Worm (Caenorhabditis elegans) whole organism, L4 larva: ENCODE measurements around the gene srx-10.

Experiments
- F10B5.3 ChIP-seq: sonication (generic microtip); optimal IDR thresholded peaks from 2 replicates; lab custom pipeline; 2016; ENCODE audit warnings: mild to moderate bottlenecking, missing genetic modification characterization, missing compliant biosample characterization
- F44E2.7 ChIP-seq: fragments of 200-800 bp; sonication (Bioruptor generic); IDR thresholded peaks from 2 replicates; pipeline ENCODE4 v2.1.2; 2022; ENCODE audit warnings: missing genetic modification characterization, missing compliant biosample characterization
- R02D3.7 ChIP-seq: fragments of 150-350 bp; sonication (generic microtip); optimal IDR thresholded peaks from 3 replicates; lab custom pipeline; 2014; ENCODE audit warnings: missing biosample characterization, missing genetic modification characterization
- Y75B8A.6 ChIP-seq: fragments of 200-800 bp; sonication (Bioruptor generic); IDR thresholded peaks from 2 replicates; pipeline ENCODE4 v1.3.6; 2022; ENCODE audit warnings: missing genetic modification reagents, missing genetic modification characterization, missing compliant biosample characterization
- ZK546.5 ChIP-seq, 2 experiments: sonication (generic microtip); optimal IDR thresholded peaks; 2 replicates each; lab custom pipeline; 2017; ENCODE audit warnings: missing biosample characterization in 2 of 2, missing genetic modification characterization in 2 of 2
- aha-1 ChIP-seq: fragments of 150-350 bp; peaks from one replicate; lab custom pipeline; 2014; ENCODE audit warnings: missing biosample characterization, missing genetic modification characterization
- aly-2 ChIP-seq: sonication (generic microtip); optimal IDR thresholded peaks from 2 replicates; lab custom pipeline; 2018; ENCODE audit warnings: missing biosample characterization, missing genetic modification characterization
- ama-1 ChIP-seq: fragments of 150-350 bp; optimal IDR thresholded peaks from 2 replicates; lab custom pipeline; 2014; ENCODE audit warnings: inconsistent platforms, mixed read lengths
- arid-1 ChIP-seq: fragments of 200-800 bp; sonication (Bioruptor generic); conservative IDR thresholded peaks from 2 replicates; pipeline ENCODE4 v1.3.6; 2022; ENCODE audit warnings: missing genetic modification reagents, missing genetic modification characterization, missing compliant biosample characterization
- ceh-62 ChIP-seq: sonication (generic microtip); optimal IDR thresholded peaks from 2 replicates; lab custom pipeline; 2017; ENCODE audit warnings: missing biosample characterization, missing genetic modification characterization
- daf-12 ChIP-seq: fragments of 150-350 bp; optimal IDR thresholded peaks from 2 replicates; lab custom pipeline; 2014; ENCODE audit warnings: missing biosample characterization, missing genetic modification reagents, missing genetic modification characterization
- dmd-6 ChIP-seq: fragments of 200-800 bp; sonication (Bioruptor generic); IDR thresholded peaks from 2 replicates; pipeline ENCODE4 v1.3.6; 2022; ENCODE audit warnings: missing genetic modification reagents, missing genetic modification characterization, missing compliant biosample characterization
- dpl-1 ChIP-seq: fragments of 150-350 bp; optimal IDR thresholded peaks from 2 replicates; lab custom pipeline; 2014; ENCODE audit warnings: missing biosample characterization, missing genetic modification reagents, missing genetic modification characterization
- duxl-1 ChIP-seq: sonication (generic microtip); optimal IDR thresholded peaks from 2 replicates; lab custom pipeline; 2016; ENCODE audit warnings: mild to moderate bottlenecking, missing genetic modification characterization, moderate library complexity, missing compliant biosample characterization; ENCODE audit not compliant: poor library complexity
- dve-1 ChIP-seq: sonication (generic microtip); optimal IDR thresholded peaks from 2 replicates; lab custom pipeline; 2017; ENCODE audit warnings: antibody characterized with exemption, mild to moderate bottlenecking, missing genetic modification characterization, missing compliant biosample characterization; ENCODE audit not compliant: insufficient read depth
- hif-1 ChIP-seq, 2 experiments: sonication (generic microtip); optimal IDR thresholded peaks; 2 replicates each; lab custom pipeline; 2016 to 2017; ENCODE audit warnings: missing compliant biosample characterization in 2 of 2, missing genetic modification characterization in 2 of 2, missing genetic modification reagents in 2 of 2, missing genotype in 2 of 2, mild to moderate bottlenecking in 1 of 2
- hlh-11 ChIP-seq: fragments of 200-800 bp; sonication (Bioruptor generic); optimal IDR thresholded peaks from 2 replicates; lab custom pipeline; 2018; ENCODE audit warnings: mild to moderate bottlenecking, missing genetic modification characterization, missing compliant biosample characterization
- hmg-1.1 ChIP-seq: fragments of 200-800 bp; sonication (Bioruptor generic); IDR thresholded peaks from 2 replicates; pipeline ENCODE4 v1.3.6; 2022; ENCODE audit warnings: missing genetic modification reagents, missing genetic modification characterization, missing compliant biosample characterization
- jun-1 ChIP-seq: fragments of 150-350 bp; optimal IDR thresholded peaks from 2 replicates; lab custom pipeline; 2014; ENCODE audit warnings: missing biosample characterization, missing genetic modification reagents, missing genetic modification characterization
- lin-13 ChIP-seq: fragments of 150-350 bp; optimal IDR thresholded peaks from 2 replicates; lab custom pipeline; 2014; ENCODE audit warnings: missing biosample characterization, missing genetic modification reagents, missing genetic modification characterization
- lin-15B ChIP-seq: fragments of 150-350 bp; sonication (generic microtip); optimal IDR thresholded peaks from 3 replicates; lab custom pipeline; 2014; ENCODE audit warnings: missing biosample characterization, missing genetic modification characterization
- lin-38 ChIP-seq: fragments of 200-800 bp; sonication (Bioruptor generic); IDR thresholded peaks from 2 replicates; pipeline ENCODE4 v1.3.6; 2022; ENCODE audit warnings: missing genetic modification reagents, missing genetic modification characterization, missing compliant biosample characterization
- lir-3 ChIP-seq: sonication (generic microtip); optimal IDR thresholded peaks from 2 replicates; lab custom pipeline; 2016; ENCODE audit warnings: mild to moderate bottlenecking, missing genetic modification characterization, missing compliant biosample characterization
- lsy-2 ChIP-seq, 2 experiments: fragments of 150-350 bp in 1 of 2; sonication (generic microtip) in 1 of 2; optimal IDR thresholded peaks; 2 replicates each; lab custom pipeline; 2014 to 2017; ENCODE audit warnings: missing biosample characterization in 2 of 2, missing genetic modification characterization in 2 of 2
- madf-5 ChIP-seq, 2 experiments: fragments of 200-800 bp; sonication (Bioruptor generic); IDR thresholded peaks; 2 replicates each; pipeline ENCODE4 v1.3.6; 2022; ENCODE audit warnings: missing compliant biosample characterization in 2 of 2, missing genetic modification characterization in 2 of 2
- mxl-2 ChIP-seq: fragments of 200-800 bp; sonication (Bioruptor generic); conservative IDR thresholded peaks from 2 replicates; pipeline ENCODE4 v1.3.6; 2022; ENCODE audit warnings: missing genetic modification reagents, missing genetic modification characterization, missing compliant biosample characterization
- nhr-10 ChIP-seq: fragments of 150-350 bp; optimal IDR thresholded peaks from 2 replicates; lab custom pipeline; 2014; ENCODE audit warnings: missing biosample characterization, missing genetic modification characterization
- nhr-11 ChIP-seq: fragments of 150-350 bp; optimal IDR thresholded peaks from 2 replicates; lab custom pipeline; 2014; ENCODE audit warnings: missing biosample characterization, missing genetic modification characterization
- nhr-25 ChIP-seq: sonication (generic microtip); optimal IDR thresholded peaks from 2 replicates; lab custom pipeline; 2017; ENCODE audit warnings: missing genetic modification characterization, mild to moderate bottlenecking, missing compliant biosample characterization, antibody characterized with exemption, moderate library complexity, borderline replicate concordance; ENCODE audit not compliant: insufficient read depth
- nhr-28 ChIP-seq: fragments of 150-350 bp; optimal IDR thresholded peaks from 2 replicates; lab custom pipeline; 2014; ENCODE audit warnings: missing biosample characterization, missing genetic modification characterization
- nhr-48 ChIP-seq: sonication (generic microtip); optimal IDR thresholded peaks from 2 replicates; lab custom pipeline; 2016; ENCODE audit warnings: mild to moderate bottlenecking, missing genetic modification characterization, missing compliant biosample characterization
- nhr-6 ChIP-seq: fragments of 150-350 bp; optimal IDR thresholded peaks from 2 replicates; lab custom pipeline; 2014; ENCODE audit warnings: missing biosample characterization, missing genetic modification characterization
- nhr-76 ChIP-seq: fragments of 150-350 bp; optimal IDR thresholded peaks from 2 replicates; lab custom pipeline; 2014; ENCODE audit warnings: missing biosample characterization, missing genetic modification characterization
- pha-4 ChIP-seq, 2 experiments: fragments of 150-350 bp in 1 of 2; fragments of 200-800 bp in 1 of 2; sonication (Bioruptor generic) in 1 of 2; IDR thresholded peaks in 1 of 2; optimal IDR thresholded peaks in 1 of 2; 2 replicates each; pipeline versions ENCODE4 v1.3.6 to Lab custom; 2014 to 2022; ENCODE audit warnings: missing genetic modification characterization in 2 of 2, missing genetic modification reagents in 2 of 2, missing biosample characterization in 1 of 2, missing compliant biosample characterization in 1 of 2
- snpc-1.2 ChIP-seq: fragments of 200-800 bp; sonication (Bioruptor generic); IDR thresholded peaks from 2 replicates; pipeline ENCODE4 v1.3.6; 2022; ENCODE audit warnings: missing genetic modification reagents, missing genetic modification characterization, missing compliant biosample characterization
- snpc-4 ChIP-seq: fragments of 150-350 bp; optimal IDR thresholded peaks from 2 replicates; lab custom pipeline; 2014; ENCODE audit warnings: missing biosample characterization, missing genetic modification characterization
- spr-1 ChIP-seq: sonication (generic microtip); optimal IDR thresholded peaks from 2 replicates; lab custom pipeline; 2016; ENCODE audit warnings: mild to moderate bottlenecking, missing genetic modification characterization, missing compliant biosample characterization
- unc-130 ChIP-seq: sonication (generic microtip); optimal IDR thresholded peaks from 2 replicates; lab custom pipeline; 2016; ENCODE audit warnings: missing genetic modification reagents, missing genetic modification characterization, missing compliant biosample characterization
- zag-1 ChIP-seq: fragments of 150-350 bp; optimal IDR thresholded peaks from 2 replicates; lab custom pipeline; 2014; ENCODE audit warnings: missing biosample characterization, missing genetic modification characterization
- ztf-7 ChIP-seq: fragments of 150-350 bp; optimal IDR thresholded peaks from 2 replicates; lab custom pipeline; 2014; ENCODE audit warnings: missing biosample characterization, missing genetic modification characterization

Gene srx-10

DNA sequence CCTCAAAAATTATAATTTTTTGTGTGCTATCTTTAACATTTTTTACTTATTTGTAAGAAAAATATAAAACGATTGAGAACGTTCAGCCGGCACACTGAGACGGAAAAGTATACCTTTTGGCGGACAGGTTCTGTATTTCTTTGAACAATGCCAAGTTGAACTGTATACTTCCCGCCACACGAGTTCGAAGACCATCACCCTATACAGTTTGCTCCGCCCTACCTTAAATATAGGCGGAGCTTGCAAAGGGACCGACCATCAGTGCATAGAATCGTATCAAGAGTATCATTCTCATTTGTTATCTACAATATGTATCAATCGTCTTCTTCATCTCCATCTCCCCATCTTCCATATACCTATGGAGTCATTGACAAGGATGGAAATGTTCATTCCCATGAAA is 38.5 kb upstream of the srx-10 start, which contains the start of gene end-1:
end-1 (plus strand) TSS at position 301 of the 400 bp plus-strand sequence.
- no peak for TF ChIP-seq mxl-2 (GFP tag; lab: Robert Waterston, UW)
- no peak for TF ChIP-seq madf-5 (GFP tag; IDR thresholded peaks at IDR 0.05; lab: Robert Waterston, UW)
- TF ChIP-seq dmd-6 = no peak
- no peak for TF ChIP-seq dve-1 (tag; lab: Kevin White, UChicago)
- no peak for TF ChIP-seq aly-2 (tag; lab: Kevin White, UChicago)
- TF ChIP-seq dpl-1 = no peak
- TF ChIP-seq nhr-10 (tag; lab: Kevin White, UChicago) = no peak

DNA sequence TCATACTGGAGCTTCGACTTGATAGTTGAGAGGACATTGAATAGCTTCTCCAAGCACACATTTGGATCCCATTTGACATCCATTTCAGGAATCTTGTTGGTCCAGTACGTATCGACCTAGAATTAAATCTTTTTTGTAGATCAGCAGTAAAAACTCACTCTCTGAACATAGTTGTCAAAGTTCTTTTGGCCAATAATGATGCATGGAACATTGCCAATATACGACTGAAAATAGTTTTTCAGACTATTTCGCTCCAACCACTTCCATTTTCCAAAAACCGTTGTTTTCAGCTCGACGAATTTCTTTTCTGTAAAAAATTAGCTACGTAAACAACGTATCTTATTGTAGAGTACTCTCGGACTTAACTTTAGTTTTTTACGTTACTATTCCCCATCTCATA is 35.4 kb upstream of the srx-10 start:
- peak; percentile 91 for TF ChIP-seq aha-1
- no peak for TF ChIP-seq dpl-1

DNA sequence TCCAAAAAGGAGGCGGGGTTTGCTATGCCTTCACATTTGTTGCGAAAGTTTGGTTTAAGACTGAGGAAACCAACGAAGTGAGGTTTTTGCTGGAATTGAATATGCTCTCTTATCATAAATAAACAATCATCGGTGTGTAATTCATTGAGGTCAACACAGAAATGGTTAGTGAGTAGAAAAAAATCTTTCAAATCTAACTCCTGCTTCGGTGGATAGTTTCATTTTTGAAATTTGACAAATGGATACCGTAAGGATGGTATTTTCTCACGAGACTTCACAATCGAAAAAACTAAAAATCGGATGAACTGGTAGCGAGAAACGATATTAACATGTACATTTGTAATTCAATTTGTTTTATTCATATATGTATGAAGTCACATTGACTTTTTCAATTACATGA is 34.5 kb upstream of the srx-10 start, which contains the start of gene eol-1:
eol-1 (minus strand) TSS at position 101 of the 400 bp plus-strand sequence.
- TF ChIP-seq unc-130 (GFP tag; lab: Kevin White, UChicago) (no peak), hlh-11 (tag; lab: Kevin White, UChicago) (no peak), snpc-4 (tag; lab: Kevin White, UChicago) (no peak), aly-2 (tag; lab: Kevin White, UChicago) (no peak), nhr-76 (tag; lab: Kevin White, UChicago) (no peak), jun-1 (tag; lab: Kevin White, UChicago) (no peak), lsy-2 (tag; optimal IDR thresholded peaks at IDR 0.05; lab: Kevin White, UChicago) (no peak), ama-1 (lab: Kevin White, UChicago) (no peak), madf-5 (GFP tag; IDR thresholded peaks at IDR 0.05; lab: Robert Waterston, UW) (no peak), R02D3.7 (no peak), ztf-7 (tag; lab: Kevin White, UChicago) (no peak), Y75B8A.6 (GFP tag; lab: Robert Waterston, UW) (no peak), ZK546.5 (tag; optimal IDR thresholded peaks at IDR 0.05; lab: Kevin White, UChicago) (no peak), duxl-1 (tag; lab: Kevin White, UChicago) (no peak), daf-12 (tag; lab: Kevin White, UChicago) (no peak), nhr-48 (tag; lab: Kevin White, UChicago) (no peak), ceh-62 (tag; lab: Kevin White, UChicago) (no peak), zag-1 (tag; lab: Kevin White, UChicago) (no peak)
- TF ChIP-seq, all 104 proteins: peak for 0

DNA sequence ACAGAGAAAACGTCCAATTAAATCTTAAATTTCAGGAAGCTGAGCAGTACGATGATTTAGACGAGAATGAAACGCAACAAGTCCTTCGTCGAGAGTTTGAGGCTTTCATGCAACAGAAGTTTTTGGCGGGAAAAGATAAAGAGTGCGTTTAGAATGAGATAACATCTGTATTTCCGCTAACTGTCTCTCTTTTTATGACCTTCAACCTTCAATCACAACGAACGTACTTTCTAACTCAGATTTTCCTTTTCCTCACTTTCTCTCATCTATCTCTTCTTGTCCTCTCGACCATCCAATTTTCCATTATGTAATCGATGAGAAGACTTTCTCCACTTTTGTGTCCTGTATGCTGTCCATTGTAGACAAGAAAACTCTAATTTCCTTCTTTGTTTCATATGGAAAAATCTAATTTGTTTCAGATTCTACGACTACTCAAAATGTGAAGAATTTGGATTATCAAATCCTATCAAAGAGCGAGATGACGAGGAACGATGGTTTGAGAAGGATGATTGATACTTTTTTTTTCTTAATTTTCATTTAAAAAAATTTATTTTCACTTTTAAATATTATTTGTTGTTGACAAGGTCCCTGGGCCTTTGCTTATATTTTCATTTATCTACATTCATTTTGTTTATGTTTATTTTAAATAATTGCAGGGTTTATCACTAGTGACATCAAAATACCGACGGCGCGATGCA is 17.1 kb upstream of the srx-10 start, which contains the start of gene sao-1:
sao-1 (plus strand) TSS at position 648 of the 698 bp plus-strand sequence.
- TF ChIP-seq nhr-11 (tag; lab: Kevin White, UChicago) = no peak
- no peak for TF ChIP-seq mxl-2 (GFP tag; lab: Robert Waterston, UW)
- peak; percentile 29 for TF ChIP-seq nhr-25 (tag; lab: Kevin White, UChicago)
- peak; percentile 5 for TF ChIP-seq nhr-28 (tag; lab: Kevin White, UChicago)

DNA sequence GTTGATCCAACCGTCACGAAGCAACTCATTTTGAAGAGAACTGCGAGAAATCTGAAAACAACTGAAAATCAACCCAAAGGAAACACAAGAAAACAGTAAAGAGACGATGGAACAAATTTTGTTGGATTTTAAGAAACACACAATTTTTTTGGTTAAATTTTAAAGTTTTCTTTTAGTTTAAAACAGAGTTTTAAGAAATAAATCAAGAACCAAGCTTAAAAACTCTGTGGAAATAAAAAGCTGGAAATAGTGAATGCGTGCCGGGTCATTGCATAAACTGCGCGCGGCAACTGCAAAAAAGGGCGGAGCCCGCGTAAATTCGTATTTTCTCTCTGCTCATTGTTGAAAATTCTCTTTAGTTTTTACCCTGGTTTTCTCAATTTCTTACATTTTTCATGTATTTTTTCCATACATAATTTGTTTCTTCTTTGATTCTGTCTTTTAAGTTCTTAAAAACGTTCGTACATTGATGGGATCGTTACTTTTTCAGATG is 15.7 kb upstream of the srx-10 start, which contains the start of the genes algn-13 and R10D12.13:
algn-13 (minus strand) TSS at position 51 of the 493 bp plus-strand sequence.
R10D12.13 (plus strand) TSS at position 491 of the 493 bp plus-strand sequence.
- TF ChIP-seq aha-1 (peak; percentile 81), dpl-1 (peak; percentile 70), unc-130 (GFP tag; lab: Kevin White, UChicago) (peak; percentile 72), spr-1 (tag; lab: Kevin White, UChicago) (peak; percentile 41), dmd-6 (no peak), snpc-4 (tag; lab: Kevin White, UChicago) (no peak), lin-13 (GFP tag; lab: Kevin White, UChicago) (peak; percentile 7), hmg-1.1 (peak; percentile 63), dve-1 (tag; lab: Kevin White, UChicago) (peak; percentile 61), ceh-62 (tag; lab: Kevin White, UChicago) (no peak), duxl-1 (tag; lab: Kevin White, UChicago) (peak; percentile 54), snpc-1.2 (GFP tag; lab: Robert Waterston, UW) (peak; percentile 61; the same call in 1 of the 2 replicates), lin-38 (peak; percentile 82), F44E2.7 (GFP tag; lab: Robert Waterston, UW) (no peak), lir-3 (no peak), hif-1 (tag; optimal IDR thresholded peaks at IDR 0.05; lab: Kevin White, UChicago) (peak in 1 of 2 experiments; percentile 10), F10B5.3 (tag; lab: Kevin White, UChicago) (no peak), nhr-6 (tag; lab: Kevin White, UChicago) (peak; percentile 35), lin-15B (tag; lab: Kevin White, UChicago) (no peak), pha-4 (GFP tag; IDR thresholded peaks at IDR 0.05; lab: Robert Waterston, UW) (peak; percentile 73; the same call in 1 of the 2 replicates), pha-4 (tag; optimal IDR thresholded peaks at IDR 0.05; lab: Kevin White, UChicago) (no peak), arid-1 (GFP tag; lab: Robert Waterston, UW) (peak; percentile 56; the same call in 1 of the 2 replicates)
